Fruit fly (Drosophila melanogaster) whole organism, embryonic: Measurements from ENCODE around the gene CG1738.
A peak's percentile ranks its signal among the peaks of the same experiment; 100 is the strongest.

Experiments
- ATbp ChIP-seq: fragments of 200-800 bp; sonication (Bioruptor generic); optimal IDR thresholded peaks from 2 replicates; lab custom pipeline; 2017; ENCODE audit warnings: missing biosample characterization, mild to moderate bottlenecking, missing genetic modification characterization, missing genetic modification reagents
- CG11093 ChIP-seq: fragments of 200-800 bp; sonication (Bioruptor generic); IDR thresholded peaks from 3 replicates; pipeline ENCODE4 v1.3.6; 2022; ENCODE audit warnings: missing biosample characterization, missing genetic modification characterization
- CG12219 ChIP-seq: fragments of 200-800 bp; sonication (Bioruptor generic); optimal IDR thresholded peaks from 3 replicates; lab custom pipeline; 2018; ENCODE audit warnings: missing biosample characterization, mild to moderate bottlenecking, missing genetic modification characterization
- CG12659 ChIP-seq: fragments of 200-800 bp; sonication (Bioruptor generic); optimal IDR thresholded peaks from 3 replicates; lab custom pipeline; 2017; ENCODE audit warnings: mild to moderate bottlenecking, missing biosample characterization, missing genetic modification reagents, missing genetic modification characterization
- CG1529 ChIP-seq: fragments of 200-800 bp; sonication (Bioruptor generic); optimal IDR thresholded peaks from 3 replicates; lab custom pipeline; 2018; ENCODE audit warnings: missing biosample characterization, missing genetic modification characterization
- CG15479 ChIP-seq: fragments of 200-800 bp; sonication (Bioruptor generic); optimal IDR thresholded peaks from 3 replicates; lab custom pipeline; 2019; ENCODE audit warnings: missing biosample characterization, mild to moderate bottlenecking, missing genetic modification characterization, moderate library complexity
- CG17912 ChIP-seq: fragments of 200-800 bp; sonication (Bioruptor generic); optimal IDR thresholded peaks from 2 replicates; lab custom pipeline; 2018; ENCODE audit warnings: missing biosample characterization, mild to moderate bottlenecking, missing genetic modification characterization
- CG2199 ChIP-seq: fragments of 200-800 bp; sonication (Bioruptor generic); IDR thresholded peaks from 3 replicates; pipeline ENCODE4 v1.3.6; 2022; ENCODE audit warnings: missing biosample characterization, missing genetic modification characterization
- CG30020 ChIP-seq: fragments of 200-800 bp; optimal IDR thresholded peaks from 2 replicates; lab custom pipeline; 2019; ENCODE audit warnings: missing biosample characterization, mild to moderate bottlenecking, missing genetic modification characterization, moderate library complexity
- CG3281 ChIP-seq: fragments of 200-800 bp; sonication (Bioruptor generic); optimal IDR thresholded peaks from 3 replicates; lab custom pipeline; 2017; ENCODE audit warnings: missing biosample characterization, mild to moderate bottlenecking, missing genetic modification characterization
- CG34422 ChIP-seq: fragments of 200-800 bp; sonication (Bioruptor generic); IDR thresholded peaks from 3 replicates; pipeline ENCODE4 v1.3.6; 2022; ENCODE audit warnings: missing biosample characterization, missing genetic modification characterization
- CG3847 ChIP-seq: fragments of 200-800 bp; sonication (Bioruptor generic); IDR thresholded peaks from 2 replicates; pipeline ENCODE4 v1.3.6; 2022; ENCODE audit warnings: missing biosample characterization, missing genetic modification characterization
- CG4328 ChIP-seq: fragments of 200-800 bp; sonication (Bioruptor generic); optimal IDR thresholded peaks from 3 replicates; lab custom pipeline; 2017; ENCODE audit warnings: missing biosample characterization, missing genetic modification reagents, missing genetic modification characterization
- CG43689 ChIP-seq: fragments of 200-800 bp; sonication (Bioruptor generic); IDR thresholded peaks from 2 replicates; pipeline ENCODE4 v1.3.6; 2022; ENCODE audit warnings: missing biosample characterization, missing genetic modification characterization
- CG6272 ChIP-seq: fragments of 200-800 bp; sonication (Bioruptor generic); IDR thresholded peaks from 2 replicates; pipeline ENCODE4 v1.3.6; 2022; ENCODE audit warnings: missing biosample characterization, missing genetic modification characterization
- CG6854 ChIP-seq: fragments of 200-800 bp; sonication (Bioruptor generic); optimal IDR thresholded peaks from 3 replicates; lab custom pipeline; 2017; ENCODE audit warnings: missing biosample characterization, mild to moderate bottlenecking, missing genetic modification characterization
- CG7372 ChIP-seq: fragments of 200-800 bp; sonication (Bioruptor generic); IDR thresholded peaks from 2 replicates; pipeline ENCODE4 v1.3.6; 2022; ENCODE audit warnings: missing biosample characterization, missing genetic modification characterization
- CG7556 ChIP-seq: fragments of 200-800 bp; sonication (Bioruptor generic); optimal IDR thresholded peaks from 2 replicates; lab custom pipeline; 2017; ENCODE audit warnings: missing biosample characterization, mild to moderate bottlenecking, missing genetic modification characterization
- CG7745 ChIP-seq: fragments of 200-800 bp; sonication (Bioruptor generic); optimal IDR thresholded peaks from 2 replicates; lab custom pipeline; 2018; ENCODE audit warnings: missing biosample characterization, mild to moderate bottlenecking, missing genetic modification characterization, moderate library complexity
- CG7987 ChIP-seq: fragments of 200-800 bp; sonication (Bioruptor generic); optimal IDR thresholded peaks from 2 replicates; lab custom pipeline; 2018; ENCODE audit warnings: missing biosample characterization, mild to moderate bottlenecking, missing genetic modification characterization, moderate library complexity
- CrebB ChIP-seq: fragments of 200-800 bp; sonication (Bioruptor generic); optimal IDR thresholded peaks from 3 replicates; lab custom pipeline; 2018; ENCODE audit warnings: missing biosample characterization, mild to moderate bottlenecking, missing genetic modification characterization
- D ChIP-seq, 2 experiments: fragments of 200-800 bp in 1 of 2; fragments of >200 bp in 1 of 2; sonication (Bioruptor generic) in 1 of 2; optimal IDR thresholded peaks; 2 replicates in 1 of 2; 3 replicates in 1 of 2; lab custom pipeline; 2017; ENCODE audit warnings: mild to moderate bottlenecking in 1 of 2, missing biosample characterization in 1 of 2, missing genetic modification characterization in 1 of 2, missing genetic modification reagents in 1 of 2
- Meics ChIP-seq: fragments of 200-800 bp; sonication (Bioruptor generic); optimal IDR thresholded peaks from 2 replicates; lab custom pipeline; 2017; ENCODE audit warnings: missing biosample characterization, mild to moderate bottlenecking, missing genetic modification characterization
- NfI ChIP-seq: fragments of 200-800 bp; sonication (Bioruptor generic); optimal IDR thresholded peaks from 3 replicates; lab custom pipeline; 2018; ENCODE audit warnings: missing biosample characterization, mild to moderate bottlenecking, missing genetic modification characterization, moderate library complexity
- Poxn ChIP-seq: fragments of 200-800 bp; sonication (Bioruptor generic); IDR thresholded peaks from 2 replicates; pipeline ENCODE4 v1.3.6; 2022; ENCODE audit warnings: missing biosample characterization, missing genetic modification characterization
- Sin3A ChIP-seq: fragments of >200 bp; optimal IDR thresholded peaks from 2 replicates; lab custom pipeline; 2018
- Sox102F ChIP-seq: fragments of 200-800 bp; sonication (Bioruptor generic); optimal IDR thresholded peaks from 2 replicates; lab custom pipeline; 2018; ENCODE audit warnings: missing biosample characterization, mild to moderate bottlenecking, missing genetic modification characterization, moderate library complexity
- Sry-β ChIP-seq: fragments of 200-800 bp; sonication (Bioruptor generic); optimal IDR thresholded peaks from 2 replicates; lab custom pipeline; 2018; ENCODE audit warnings: missing biosample characterization, mild to moderate bottlenecking, missing genetic modification characterization, moderate library complexity
- Sry-δ ChIP-seq: fragments of 200-800 bp; sonication (Bioruptor generic); optimal IDR thresholded peaks from 2 replicates; lab custom pipeline; 2016; ENCODE audit warnings: missing biosample characterization, missing genetic modification characterization
- Vsx1 ChIP-seq: fragments of 200-800 bp; sonication (Bioruptor generic); optimal IDR thresholded peaks from 2 replicates; lab custom pipeline; 2017; ENCODE audit warnings: missing biosample characterization, mild to moderate bottlenecking, missing genetic modification characterization, missing genetic modification reagents
- YL-1 ChIP-seq: fragments of 200-800 bp; sonication (Bioruptor generic); optimal IDR thresholded peaks from 3 replicates; lab custom pipeline; 2017; ENCODE audit warnings: missing biosample characterization, mild to moderate bottlenecking, missing genetic modification characterization
- ase ChIP-seq: fragments of 200-800 bp; sonication (Bioruptor generic); IDR thresholded peaks from 3 replicates; pipeline ENCODE4 v1.3.6; 2022; ENCODE audit warnings: missing biosample characterization, missing genetic modification characterization
- bsh ChIP-seq, 2 experiments: fragments of 200-800 bp; sonication (Bioruptor generic); optimal IDR thresholded peaks; 2 replicates each; lab custom pipeline; 2017 to 2018; ENCODE audit warnings: mild to moderate bottlenecking in 2 of 2, missing biosample characterization in 2 of 2, missing genetic modification characterization in 2 of 2, moderate library complexity in 1 of 2
- cad ChIP-seq: fragments of >200 bp; optimal IDR thresholded peaks from 2 replicates; lab custom pipeline; 2017; ENCODE audit warnings: missing biosample characterization, missing genetic modification characterization
- cas ChIP-seq: fragments of 200-800 bp; sonication (Bioruptor generic); IDR thresholded peaks from 2 replicates; pipeline ENCODE4 v1.3.6; 2022; ENCODE audit warnings: missing biosample characterization, missing genetic modification characterization
- cg ChIP-seq: fragments of 200-800 bp; sonication (Bioruptor generic); optimal IDR thresholded peaks from 3 replicates; lab custom pipeline; 2019; ENCODE audit warnings: missing biosample characterization, mild to moderate bottlenecking, missing genetic modification characterization, moderate library complexity
- hth ChIP-seq: fragments of >200 bp; optimal IDR thresholded peaks from 2 replicates; lab custom pipeline; 2017; ENCODE audit warnings: inconsistent platforms
- ind ChIP-seq: fragments of 200-800 bp; sonication (Bioruptor generic); optimal IDR thresholded peaks from 3 replicates; lab custom pipeline; 2016; ENCODE audit warnings: missing biosample characterization, missing genetic modification characterization
- lmd ChIP-seq: fragments of 200-800 bp; sonication (Bioruptor generic); IDR thresholded peaks from 2 replicates; pipeline ENCODE4 v1.3.6; 2022; ENCODE audit warnings: missing biosample characterization, missing genetic modification characterization
- lola ChIP-seq, 3 experiments: fragments of >200 bp in 2 of 3; fragments of 200-800 bp in 1 of 3; sonication (Bioruptor generic) in 1 of 3; optimal IDR thresholded peaks; 2 replicates each; lab custom pipeline; 2017 to 2019; ENCODE audit warnings: missing biosample characterization in 3 of 3, missing genetic modification characterization in 3 of 3, mild to moderate bottlenecking in 1 of 3, moderate library complexity in 1 of 3
- oc ChIP-seq: fragments of 200-800 bp; sonication (Bioruptor generic); optimal IDR thresholded peaks from 2 replicates; lab custom pipeline; 2018; ENCODE audit warnings: missing biosample characterization, mild to moderate bottlenecking, missing genetic modification characterization, moderate library complexity
- pum ChIP-seq: fragments of 200-800 bp; sonication (Bioruptor generic); optimal IDR thresholded peaks from 2 replicates; lab custom pipeline; 2016; ENCODE audit warnings: missing biosample characterization, missing genetic modification characterization
- schlank ChIP-seq: fragments of 200-800 bp; sonication (Bioruptor generic); optimal IDR thresholded peaks from 2 replicates; lab custom pipeline; 2018; ENCODE audit warnings: missing biosample characterization, mild to moderate bottlenecking, missing genetic modification characterization
- scrt ChIP-seq: fragments of 200-800 bp; sonication (Bioruptor generic); optimal IDR thresholded peaks from 2 replicates; lab custom pipeline; 2018; ENCODE audit warnings: missing biosample characterization, mild to moderate bottlenecking, missing genetic modification characterization, moderate library complexity
- sd ChIP-seq: fragments of 200-800 bp; sonication (Bioruptor generic); optimal IDR thresholded peaks from 3 replicates; lab custom pipeline; 2018; ENCODE audit warnings: missing biosample characterization, mild to moderate bottlenecking, missing genetic modification characterization, moderate library complexity
- shn ChIP-seq: fragments of 200-800 bp; sonication (Bioruptor generic); optimal IDR thresholded peaks from 3 replicates; lab custom pipeline; 2016; ENCODE audit warnings: missing biosample characterization, missing genetic modification characterization
- stwl ChIP-seq: fragments of 200-800 bp; sonication (Bioruptor generic); optimal IDR thresholded peaks from 3 replicates; lab custom pipeline; 2018; ENCODE audit warnings: missing biosample characterization, mild to moderate bottlenecking, missing genetic modification characterization, moderate library complexity
- tgo ChIP-seq: fragments of 200-800 bp; sonication (Bioruptor generic); IDR thresholded peaks from 3 replicates; pipeline ENCODE4 v1.3.6; 2022; ENCODE audit warnings: missing biosample characterization, missing genetic modification characterization
- twi ChIP-seq: fragments of 200-800 bp; optimal IDR thresholded peaks from 2 replicates; lab custom pipeline; 2019; ENCODE audit warnings: missing biosample characterization, mild to moderate bottlenecking, missing genetic modification characterization, moderate library complexity
- zen2 ChIP-seq: fragments of 200-800 bp; sonication (Bioruptor generic); IDR thresholded peaks from 3 replicates; pipeline ENCODE4 v1.3.6; 2022; ENCODE audit warnings: missing biosample characterization, missing genetic modification characterization; ENCODE audit not compliant: partially characterized antibody
- zfh2 ChIP-seq: fragments of 200-800 bp; sonication (Bioruptor generic); optimal IDR thresholded peaks from 2 replicates; lab custom pipeline; 2016; ENCODE audit warnings: missing biosample characterization, missing genetic modification characterization

CG1738 gene

DNA sequence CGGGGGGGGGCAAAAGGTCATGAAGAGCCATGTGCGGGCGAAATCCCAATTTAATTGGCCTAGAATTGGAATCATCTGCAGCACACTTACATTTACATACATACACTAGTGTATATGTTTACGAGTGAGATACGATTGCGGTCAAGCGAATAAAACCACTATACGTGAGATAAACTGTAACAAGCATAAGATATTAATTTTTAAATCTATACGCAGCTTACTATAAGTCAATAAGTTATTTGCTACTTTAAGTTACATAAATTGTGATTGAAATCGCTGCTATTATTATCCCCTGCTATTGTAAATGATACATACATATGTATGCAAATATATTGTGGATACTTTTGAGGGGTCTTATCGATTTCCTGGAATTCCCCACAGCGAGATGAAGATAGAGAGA lies 30.3 kb downstream of the CG1738 start:
- TF ChIP-seq lola (GFP tag; optimal IDR thresholded peaks at IDR 0.05; lab: Kevin White, UChicago) (no peak), Vsx1 (GFP tag; lab: Kevin White, UChicago) (no peak), NfI (GFP tag; lab: Kevin White, UChicago) (peak; percentile 46), CG3847 (peak; percentile 41), CG2199 (GFP tag; lab: Robert Waterston, UW) (no peak), Sin3A (no peak), CG7745 (no peak), CG34422 (GFP tag; lab: Robert Waterston, UW) (0 out of 3 replicates have a peak, but pooled peaks have one; percentile 42), ind (GFP tag; lab: Kevin White, UChicago) (no peak), Meics (GFP tag; lab: Kevin White, UChicago) (peak; percentile 47), sd (tag; lab: Kevin White, UChicago) (no peak), cg (no peak), Sry-δ (GFP tag; lab: Kevin White, UChicago) (no peak), hth (lab: Kevin White, UChicago) (no peak), CG3281 (GFP tag; lab: Kevin White, UChicago) (peak; percentile 63), schlank (no peak), CG11093 (no peak), Poxn (GFP tag; lab: Robert Waterston, UW) (no peak), CG43689 (GFP tag; lab: Robert Waterston, UW) (no peak), stwl (tag; lab: Kevin White, UChicago) (no peak), bsh (GFP tag; optimal IDR thresholded peaks at IDR 0.05; lab: Kevin White, UChicago) (peak in 1 of 2 experiments; percentile 40), zfh2 (GFP tag; lab: Kevin White, UChicago) (no peak), CG6272 (no peak), shn (GFP tag; lab: Kevin White, UChicago) (no peak), YL-1 (no peak), zen2 (no peak), scrt (GFP tag; lab: Kevin White, UChicago) (peak; percentile 39), CG1529 (GFP tag; lab: Kevin White, UChicago) (no peak), CG4328 (no peak), CG7372 (GFP tag; lab: Robert Waterston, UW) (peak; percentile 46; the same call in 1 of the 2 replicates), D (optimal IDR thresholded peaks at IDR 0.05; lab: Kevin White, UChicago) (no peak), D (GFP tag; optimal IDR thresholded peaks at IDR 0.05; lab: Kevin White, UChicago) (no peak), Sry-β (GFP tag; lab: Kevin White, UChicago) (no peak), Sox102F (GFP tag; lab: Kevin White, UChicago) (peak; percentile 44), CG6854 (no peak), ATbp (GFP tag; lab: Kevin White, UChicago) (peak; percentile 23), CG7556 (GFP tag; lab: Kevin White, UChicago) (peak; percentile 33), CG12659 (no peak), lmd (GFP tag; lab: Robert Waterston, UW) (peak; percentile 57), CG17912 (GFP tag; lab: Kevin White, UChicago) (peak; percentile 14), CG30020 (no peak), tgo (peak; percentile 48; the same call in 2 of the 3 replicates), pum (GFP tag; lab: Kevin White, UChicago) (peak; percentile 0), oc (tag; lab: Kevin White, UChicago) (no peak), CG12219 (GFP tag; lab: Kevin White, UChicago) (peak; percentile 19), cas (GFP tag; lab: Robert Waterston, UW) (no peak), CG7987 (GFP tag; lab: Kevin White, UChicago) (no peak), ase (no peak), cad (no peak), twi (no peak), CrebB (tag; lab: Kevin White, UChicago) (peak; percentile 21), CG15479 (GFP tag; lab: Kevin White, UChicago) (no peak)
